Worm (Caenorhabditis elegans) whole organism, L4 larva: ENCODE results near the gene R08E3.1.

Experiments used
- hlh-30 ChIP-seq: sonication (generic microtip); optimal IDR thresholded peaks from 2 replicates; lab custom pipeline; 2017; ENCODE audit warnings: antibody characterized with exemption, mild to moderate bottlenecking, missing genetic modification characterization, missing compliant biosample characterization; ENCODE audit not compliant: insufficient read depth
- nhr-102 ChIP-seq: sonication (generic microtip); optimal IDR thresholded peaks from 2 replicates; lab custom pipeline; 2016; ENCODE audit warnings: mild to moderate bottlenecking, missing genetic modification characterization, moderate library complexity, missing compliant biosample characterization

ce11 chrX:4853060-4853459 lies 30.6 kb downstream of the R08E3.1 start, which contains the start of gene F39C12.1:
- TF ChIP-seq nhr-102 (tag; lab: Kevin White, UChicago) (no peak), hlh-30 (tag; lab: Kevin White, UChicago) (no peak)
